Worm (Caenorhabditis elegans) whole organism, L1 larva: ENCODE results near the gene lnkn-1.

Experiments used
- C04F5.9 ChIP-seq: sonication (generic microtip); optimal IDR thresholded peaks from 2 replicates; lab custom pipeline; 2016; ENCODE audit warnings: missing genetic modification characterization, missing compliant biosample characterization
- lin-13 ChIP-seq: fragments of 150-350 bp; optimal IDR thresholded peaks from 2 replicates; lab custom pipeline; 2014; ENCODE audit warnings: missing biosample characterization, missing genetic modification reagents, missing genetic modification characterization
- lin-15B ChIP-seq: fragments of 150-350 bp; sonication (generic microtip); optimal IDR thresholded peaks from 3 replicates; lab custom pipeline; 2014; ENCODE audit warnings: missing biosample characterization, missing genetic modification characterization

DNA sequence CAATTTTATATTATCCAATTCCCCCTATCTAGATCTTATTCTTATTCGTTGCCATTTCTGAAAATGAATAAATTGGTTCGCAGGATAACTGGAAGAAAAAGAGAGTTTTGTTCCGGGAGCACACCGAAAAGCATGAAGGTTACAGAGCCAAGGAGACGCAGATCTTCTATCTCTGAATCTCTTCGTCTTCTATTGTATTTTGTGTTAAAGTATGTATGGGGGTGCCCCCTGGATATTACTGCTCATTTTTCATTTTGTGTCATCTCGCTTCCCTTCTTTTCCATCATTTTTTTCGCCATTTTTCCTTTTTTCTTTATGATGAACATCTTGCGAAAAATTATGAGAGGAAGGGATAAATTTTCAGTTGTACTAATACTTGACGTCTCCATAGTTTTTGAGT lies 43.7 kb downstream of the lnkn-1 start:
- TF ChIP-seq lin-13 (GFP tag; lab: Kevin White, UChicago) (no peak), C04F5.9 (no peak), lin-15B (tag; lab: Kevin White, UChicago) (no peak)
